Fruit fly (Drosophila melanogaster): ENCODE data around the gene Imp.

The Imp gene

dm6 chrX:10802457-10803378, 21.4 kb downstream of the Imp start (continued):
- TF ChIP-seq CG9817 (tag; optimal IDR thresholded peaks at IDR 0.05) (peak; percentile 42), Stat92E (GFP tag; optimal IDR thresholded peaks at IDR 0.05) (no peak), her (GFP tag; optimal IDR thresholded peaks at IDR 0.05) (no peak), CG17829 (tag; optimal IDR thresholded peaks at IDR 0.05) (peak; percentile 67), CG11560 (tag; IDR thresholded peaks at IDR 0.05) (no peak), scrt (GFP tag; optimal IDR thresholded peaks at IDR 0.05) (peak; percentile 15), D19A (tag; optimal IDR thresholded peaks at IDR 0.05) (peak; percentile 78), CG13296 (GFP tag; optimal IDR thresholded peaks at IDR 0.05) (peak; percentile 58), Dek (tag; optimal IDR thresholded peaks at IDR 0.05) (peak; percentile 46), schlank (tag; optimal IDR thresholded peaks at IDR 0.05) (no peak), TFAM (GFP tag; optimal IDR thresholded peaks at IDR 0.05) (no peak), HmgZ (tag; optimal IDR thresholded peaks at IDR 0.05) (no peak), Gsc (GFP tag; IDR thresholded peaks at IDR 0.05) (no peak), insv (GFP tag; optimal IDR thresholded peaks at IDR 0.05) (no peak), CG10565 (GFP tag; optimal IDR thresholded peaks at IDR 0.05) (no peak), zen2 (GFP tag; IDR thresholded peaks at IDR 0.05; ENCODE audit: partially characterized antibody) (no peak), D19B (GFP tag; optimal IDR thresholded peaks at IDR 0.05) (no peak), bab2 (GFP tag; optimal IDR thresholded peaks at IDR 0.05) (no peak), org-1 (GFP tag; optimal IDR thresholded peaks at IDR 0.05) (peak; percentile 47), ewg (GFP tag; optimal IDR thresholded peaks at IDR 0.05) (peak; percentile 33), Hey (tag; optimal IDR thresholded peaks at IDR 0.05) (no peak), dan (GFP tag; IDR thresholded peaks at IDR 0.05) (no peak), NFAT (GFP tag; IDR thresholded peaks at IDR 0.05) (no peak), inv (GFP tag; IDR thresholded peaks at IDR 0.05; ENCODE audit: partially characterized antibody) (no peak), CG34224 (GFP tag; IDR thresholded peaks at IDR 0.05; ENCODE audit: partially characterized antibody) (no peak), stc (GFP tag; IDR thresholded peaks at IDR 0.05) (peak; percentile 29; the same call in 1 of the 2 replicates), CG13775 (GFP tag; optimal IDR thresholded peaks at IDR 0.05) (peak; percentile 40), CG9215 (GFP tag; IDR thresholded peaks at IDR 0.05) (no peak), Antp (GFP tag; optimal IDR thresholded peaks at IDR 0.05) (no peak), bigmax (GFP tag; optimal IDR thresholded peaks at IDR 0.05) (no peak), CG16813 (GFP tag; IDR thresholded peaks at IDR 0.05; ENCODE audit: partially characterized antibody) (no peak), gsb-n (tag; optimal IDR thresholded peaks at IDR 0.05) (peak; percentile 65), cg (GFP tag; optimal IDR thresholded peaks at IDR 0.05) (peak; percentile 80), crol (GFP tag; IDR thresholded peaks at IDR 0.05) (no peak), Hr39 (optimal IDR thresholded peaks at IDR 0.05) (no peak), CG6175 (GFP tag; IDR thresholded peaks at IDR 0.05) (no peak), CG17328 (GFP tag; IDR thresholded peaks at IDR 0.05) (peak; percentile 23; the same call in 1 of the 2 replicates), Dbx (GFP tag; IDR thresholded peaks at IDR 0.05) (no peak), Nf-YC (tag; optimal IDR thresholded peaks at IDR 0.05) (peak; percentile 7), Dp (GFP tag; optimal IDR thresholded peaks at IDR 0.05) (no peak), trem (tag; optimal IDR thresholded peaks at IDR 0.05) (peak; percentile 63), CG4730 (GFP tag; IDR thresholded peaks at IDR 0.05) (no peak), sima (GFP tag; optimal IDR thresholded peaks at IDR 0.05) (no peak), CG31365 (tag; optimal IDR thresholded peaks at IDR 0.05) (no peak), ERR (GFP tag; optimal IDR thresholded peaks at IDR 0.05) (no peak), Lhr (GFP tag; optimal IDR thresholded peaks at IDR 0.05) (no peak), Taf1 (GFP tag; IDR thresholded peaks at IDR 0.05) (no peak), run (tag; optimal IDR thresholded peaks at IDR 0.05) (peak; percentile 41), Xrp1 (GFP tag; IDR thresholded peaks at IDR 0.05) (peak; percentile 71)
